Worm (Caenorhabditis elegans) whole organism, young adult: ENCODE data around the gene spp-30.

Source experiments
- B0019.2 ChIP-seq: fragments of 200-800 bp; sonication (Bioruptor generic); conservative IDR thresholded peaks from 2 replicates; pipeline ENCODE4 v1.3.6; 2022; ENCODE audit warnings: missing genetic modification reagents, missing genetic modification characterization, missing compliant biosample characterization
- B0336.3 ChIP-seq: fragments of 200-800 bp; sonication (Bioruptor generic); IDR thresholded peaks from 2 replicates; pipeline ENCODE4 v1.3.6; 2022; ENCODE audit warnings: missing genetic modification characterization, missing compliant biosample characterization
- F23B12.7 ChIP-seq: sonication (generic microtip); optimal IDR thresholded peaks from 2 replicates; lab custom pipeline; 2017; ENCODE audit warnings: missing genetic modification characterization, mild to moderate bottlenecking, missing compliant biosample characterization, antibody characterized with exemption, moderate library complexity; ENCODE audit not compliant: insufficient read depth
- F49E8.2 ChIP-seq: sonication (generic microtip); optimal IDR thresholded peaks from 3 replicates; lab custom pipeline; 2017; ENCODE audit warnings: missing genetic modification characterization, mild to moderate bottlenecking, missing compliant biosample characterization, antibody characterized with exemption, moderate library complexity; ENCODE audit not compliant: insufficient read depth
- F57C9.4 ChIP-seq: sonication (generic microtip); optimal IDR thresholded peaks from 2 replicates; lab custom pipeline; 2017; ENCODE audit warnings: mild to moderate bottlenecking, missing genetic modification characterization, missing compliant biosample characterization
- Y53G8AR.9 ChIP-seq: fragments of 200-800 bp; sonication (Bioruptor generic); conservative IDR thresholded peaks from 2 replicates; pipeline ENCODE4 v1.3.6; 2022; ENCODE audit warnings: missing genetic modification reagents, missing genetic modification characterization, missing compliant biosample characterization
- Y67H2A.10 ChIP-seq: fragments of 200-800 bp; sonication (Bioruptor generic); conservative IDR thresholded peaks from 2 replicates; pipeline ENCODE4 v1.3.6; 2022; ENCODE audit warnings: missing genetic modification reagents, missing genetic modification characterization, missing compliant biosample characterization
- Y95B8A.8 ChIP-seq: fragments of 200-800 bp; sonication (Bioruptor generic); IDR thresholded peaks from 2 replicates; pipeline ENCODE4 v1.3.6; 2022; ENCODE audit warnings: missing genetic modification reagents, missing genetic modification characterization, missing compliant biosample characterization
- ama-1 ChIP-seq, 3 experiments: fragments of 150-350 bp in 1 of 3; sonication (generic microtip) in 2 of 3; optimal IDR thresholded peaks; 2 replicates each; lab custom pipeline; 2014 to 2018; ENCODE audit warnings: missing biosample characterization in 2 of 3, missing genetic modification characterization in 2 of 3, missing genetic modification reagents in 2 of 3
- athp-1 ChIP-seq: sonication (generic microtip); optimal IDR thresholded peaks from 2 replicates; lab custom pipeline; 2017; ENCODE audit warnings: mild to moderate bottlenecking, missing genetic modification characterization, missing compliant biosample characterization
- attf-3 ChIP-seq: fragments of 200-800 bp; sonication (Bioruptor generic); conservative IDR thresholded peaks from 2 replicates; pipeline ENCODE4 v1.3.6; 2022; ENCODE audit warnings: missing genetic modification reagents, missing genetic modification characterization, missing compliant biosample characterization
- attf-5 ChIP-seq: fragments of 200-800 bp; sonication (Bioruptor generic); optimal IDR thresholded peaks from 2 replicates; lab custom pipeline; 2018; ENCODE audit warnings: mild to moderate bottlenecking, missing genetic modification characterization, missing compliant biosample characterization
- attf-6 ChIP-seq: fragments of 200-800 bp; sonication (Bioruptor generic); IDR thresholded peaks from 2 replicates; pipeline ENCODE4 v1.3.6; 2022; ENCODE audit warnings: missing genetic modification reagents, missing genetic modification characterization, missing compliant biosample characterization
- cebp-1 ChIP-seq, 2 experiments: fragments of 200-800 bp in 1 of 2; sonication (Bioruptor generic) in 1 of 2; sonication (generic microtip) in 1 of 2; IDR thresholded peaks in 1 of 2; optimal IDR thresholded peaks in 1 of 2; 2 replicates each; pipeline versions ENCODE4 v1.3.6 to Lab custom; 2017 to 2022; ENCODE audit warnings: missing compliant biosample characterization in 2 of 2, missing genetic modification characterization in 2 of 2, mild to moderate bottlenecking in 1 of 2, missing genetic modification reagents in 1 of 2, moderate library complexity in 1 of 2
- cebp-2 ChIP-seq: fragments of 200-800 bp; sonication (Bioruptor generic); IDR thresholded peaks from 2 replicates; pipeline ENCODE4 v1.3.6; 2022; ENCODE audit warnings: missing genetic modification characterization, missing compliant biosample characterization
- ceh-100 ChIP-seq: fragments of 200-800 bp; sonication (Bioruptor generic); IDR thresholded peaks from 2 replicates; pipeline ENCODE4 v1.3.6; 2022; ENCODE audit warnings: missing genetic modification reagents, missing genetic modification characterization, missing compliant biosample characterization
- ceh-40 ChIP-seq: fragments of 200-800 bp; sonication (Bioruptor generic); IDR thresholded peaks from 2 replicates; pipeline ENCODE4 v1.3.6; 2022; ENCODE audit warnings: missing genetic modification characterization, missing compliant biosample characterization
- chd-7 ChIP-seq: sonication (generic microtip); optimal IDR thresholded peaks from 2 replicates; lab custom pipeline; 2016; ENCODE audit warnings: mild to moderate bottlenecking, missing genetic modification characterization, moderate library complexity, missing compliant biosample characterization
- egl-18 ChIP-seq: fragments of 200-800 bp; sonication (Bioruptor generic); IDR thresholded peaks from 2 replicates; pipeline ENCODE4 v1.3.6; 2022; ENCODE audit warnings: missing genetic modification reagents, missing genetic modification characterization, missing compliant biosample characterization
- him-1 ChIP-seq: sonication (generic microtip); optimal IDR thresholded peaks from 2 replicates; lab custom pipeline; 2016; ENCODE audit warnings: missing genotype, missing genetic modification reagents, missing genetic modification characterization, missing compliant biosample characterization
- let-526 ChIP-seq: fragments of 200-800 bp; sonication (Bioruptor generic); IDR thresholded peaks from 2 replicates; pipeline ENCODE4 v1.3.6; 2022; ENCODE audit warnings: missing genetic modification reagents, missing genetic modification characterization, missing compliant biosample characterization
- let-607 ChIP-seq, 2 experiments: fragments of 200-800 bp in 1 of 2; sonication (Bioruptor generic) in 1 of 2; sonication (generic microtip) in 1 of 2; optimal IDR thresholded peaks; 2 replicates each; lab custom pipeline; 2016 to 2018; ENCODE audit warnings: mild to moderate bottlenecking in 2 of 2, missing compliant biosample characterization in 2 of 2, missing genetic modification characterization in 2 of 2, moderate library complexity in 2 of 2, missing genotype in 1 of 2
- lin-35 ChIP-seq, 3 experiments: fragments of 150-350 bp in 2 of 3; sonication (generic microtip) in 1 of 3; optimal IDR thresholded peaks; 2 replicates each; lab custom pipeline; 2014 to 2018; ENCODE audit warnings: missing biosample characterization in 3 of 3, missing genetic modification characterization in 3 of 3, missing genetic modification reagents in 3 of 3
- lir-1 ChIP-seq: fragments of 200-800 bp; sonication (Bioruptor generic); conservative IDR thresholded peaks from 2 replicates; pipeline ENCODE4 v1.3.6; 2022; ENCODE audit warnings: missing genetic modification reagents, missing genetic modification characterization, missing compliant biosample characterization
- madf-10 ChIP-seq: sonication (generic microtip); optimal IDR thresholded peaks from 2 replicates; lab custom pipeline; 2016; ENCODE audit warnings: mild to moderate bottlenecking, missing genetic modification characterization, missing compliant biosample characterization
- madf-6 ChIP-seq: fragments of 200-800 bp; sonication (Bioruptor generic); IDR thresholded peaks from 2 replicates; pipeline ENCODE4 v1.3.6; 2022; ENCODE audit warnings: missing genetic modification reagents, missing genetic modification characterization, missing compliant biosample characterization
- mes-4 ChIP-seq: sonication (generic microtip); optimal IDR thresholded peaks from 2 replicates; lab custom pipeline; 2016; ENCODE audit warnings: missing genotype, missing genetic modification characterization, missing compliant biosample characterization
- nfyb-1 ChIP-seq: fragments of 200-800 bp; sonication (Bioruptor generic); IDR thresholded peaks from 2 replicates; pipeline ENCODE4 v1.3.6; 2022; ENCODE audit warnings: missing genetic modification reagents, missing genetic modification characterization, missing compliant biosample characterization
- nhr-179 ChIP-seq: sonication (generic microtip); optimal IDR thresholded peaks from 2 replicates; lab custom pipeline; 2016; ENCODE audit warnings: mild to moderate bottlenecking, missing genetic modification characterization, missing compliant biosample characterization
- nhr-80 ChIP-seq: sonication (generic microtip); optimal IDR thresholded peaks from 2 replicates; lab custom pipeline; 2016; ENCODE audit warnings: missing genetic modification characterization, missing compliant biosample characterization
- nhr-90 ChIP-seq: sonication (generic microtip); optimal IDR thresholded peaks from 2 replicates; lab custom pipeline; 2016; ENCODE audit warnings: missing genotype, mild to moderate bottlenecking, missing genetic modification characterization, missing compliant biosample characterization
- pbrm-1 ChIP-seq: fragments of 200-800 bp; sonication (Bioruptor generic); IDR thresholded peaks from 2 replicates; pipeline ENCODE4 v1.3.6; 2022; ENCODE audit warnings: missing genetic modification reagents, missing genetic modification characterization, missing compliant biosample characterization
- rec-8 ChIP-seq, 2 experiments: sonication (generic microtip); optimal IDR thresholded peaks; 2 replicates each; lab custom pipeline; 2016; ENCODE audit warnings: mild to moderate bottlenecking in 2 of 2, missing genetic modification characterization in 2 of 2, missing genetic modification reagents in 2 of 2, missing genotype in 2 of 2, missing biosample characterization in 1 of 2, missing compliant biosample characterization in 1 of 2, moderate library complexity in 1 of 2
- sea-2 ChIP-seq: fragments of 200-800 bp; sonication (Bioruptor generic); IDR thresholded peaks from 2 replicates; pipeline ENCODE4 v1.3.6; 2022; ENCODE audit warnings: missing genetic modification characterization, missing compliant biosample characterization
- snpc-1.3 ChIP-seq: sonication (generic microtip); optimal IDR thresholded peaks from 2 replicates; lab custom pipeline; 2017; ENCODE audit warnings: missing genetic modification characterization, mild to moderate bottlenecking, missing compliant biosample characterization, antibody characterized with exemption, moderate library complexity, missing genotype, missing genetic modification reagents; ENCODE audit not compliant: insufficient read depth
- snpc-3.4 ChIP-seq: sonication (generic microtip); optimal IDR thresholded peaks from 2 replicates; lab custom pipeline; 2017; ENCODE audit warnings: missing genetic modification characterization, mild to moderate bottlenecking, missing compliant biosample characterization, antibody characterized with exemption, moderate library complexity, missing genotype, missing genetic modification reagents
- snpc-4 ChIP-seq, 5 experiments: fragments of 150-350 bp in 1 of 5; sonication (generic microtip) in 4 of 5; optimal IDR thresholded peaks; 2 replicates each; lab custom pipeline; 2014 to 2018; ENCODE audit warnings: missing genetic modification characterization in 5 of 5, missing biosample characterization in 3 of 5, antibody characterized with exemption in 2 of 5, mild to moderate bottlenecking in 2 of 5, missing compliant biosample characterization in 2 of 5, missing genotype in 2 of 5, moderate library complexity in 2 of 5, missing genetic modification reagents in 1 of 5
- tbp1 ChIP-seq: fragments of 200-800 bp; sonication (Bioruptor generic); optimal IDR thresholded peaks from 2 replicates; lab custom pipeline; 2018; ENCODE audit warnings: mild to moderate bottlenecking, missing genetic modification characterization, missing compliant biosample characterization
- tbx-9 ChIP-seq: sonication (generic microtip); optimal IDR thresholded peaks from 2 replicates; lab custom pipeline; 2016; ENCODE audit warnings: borderline replicate concordance, missing genetic modification characterization, inconsistent platforms, missing compliant biosample characterization
- unc-130 ChIP-seq: sonication (generic microtip); optimal IDR thresholded peaks from 2 replicates; lab custom pipeline; 2016; ENCODE audit warnings: missing genetic modification reagents, missing genetic modification characterization, missing compliant biosample characterization
- ztf-22 ChIP-seq: fragments of 200-800 bp; sonication (Bioruptor generic); optimal IDR thresholded peaks from 2 replicates; lab custom pipeline; 2018; ENCODE audit warnings: mild to moderate bottlenecking, missing genetic modification characterization, moderate library complexity, missing compliant biosample characterization
- ztf-25 ChIP-seq: fragments of 200-800 bp; sonication (Bioruptor generic); IDR thresholded peaks from 2 replicates; pipeline ENCODE4 v1.3.6; 2022; ENCODE audit warnings: missing genetic modification reagents, missing genetic modification characterization, missing compliant biosample characterization

The spp-30 gene

ce11 chrX:11645517-11645916 is 17.0 kb upstream of the spp-30 start (continued):
- TF ChIP-seq lin-35 (GFP tag; optimal IDR thresholded peaks at IDR 0.05; lab: Kevin White, UChicago): peak in 1 of 3 experiments; percentile 53
- TF ChIP-seq ama-1 (optimal IDR thresholded peaks at IDR 0.05; lab: Kevin White, UChicago): no peak
- TF ChIP-seq ama-1 (GFP tag; optimal IDR thresholded peaks at IDR 0.05; lab: Kevin White, UChicago): peak; percentile 14 to 57
- TF ChIP-seq tbp1 (GFP tag; lab: Kevin White, UChicago): peak; percentile 91
- TF ChIP-seq F23B12.7: peak; percentile 70
- TF ChIP-seq madf-10 (tag; lab: Kevin White, UChicago): peak; percentile 32
- no peak for TF ChIP-seq cebp-1 (GFP tag; IDR thresholded peaks at IDR 0.05; lab: Robert Waterston, UW)
- TF ChIP-seq cebp-1 (tag; optimal IDR thresholded peaks at IDR 0.05; lab: Kevin White, UChicago): peak; percentile 56
- TF ChIP-seq let-607 (tag; optimal IDR thresholded peaks at IDR 0.05; lab: Kevin White, UChicago): peak in 1 of 2 experiments; percentile 17
- no peak for TF ChIP-seq tbx-9 (tag; lab: Kevin White, UChicago)
- TF ChIP-seq attf-6 (GFP tag; lab: Robert Waterston, UW): no peak
- TF ChIP-seq ceh-100 (GFP tag; lab: Robert Waterston, UW): no peak
- peak; percentile 66 for TF ChIP-seq nhr-90 (tag; lab: Kevin White, UChicago)
- 0 out of 2 replicates have a peak, but pooled peaks have one; percentile 24 for TF ChIP-seq ceh-40 (GFP tag; lab: Robert Waterston, UW)
- TF ChIP-seq Y53G8AR.9 (GFP tag; lab: Robert Waterston, UW): 0 out of 2 replicates have a peak, but pooled peaks have one; percentile 28
- peak; percentile 57 for TF ChIP-seq snpc-4 (GFP tag; optimal IDR thresholded peaks at IDR 0.05; lab: Kevin White, UChicago)
- peak in 2 of 4 experiments; percentile 27 to 59 for TF ChIP-seq snpc-4 (tag; optimal IDR thresholded peaks at IDR 0.05; lab: Kevin White, UChicago)
- TF ChIP-seq pbrm-1: peak; percentile 70
- no peak for TF ChIP-seq egl-18
- TF ChIP-seq athp-1 (tag; lab: Kevin White, UChicago): peak; percentile 4
- no peak for TF ChIP-seq B0019.2 (GFP tag; lab: Robert Waterston, UW)
- TF ChIP-seq Y95B8A.8: 0 out of 2 replicates have a peak, but pooled peaks have one; percentile 28
- peak in 1 of 2 experiments; percentile 87 for TF ChIP-seq rec-8 (tag; optimal IDR thresholded peaks at IDR 0.05; lab: Kevin White, UChicago)
- 0 out of 2 replicates have a peak, but pooled peaks have one; percentile 58 for TF ChIP-seq ztf-25
- peak; percentile 11 for TF ChIP-seq unc-130
- peak; percentile 45 for TF ChIP-seq attf-5
- TF ChIP-seq cebp-2 (GFP tag; lab: Robert Waterston, UW): 0 out of 2 replicates have a peak, but pooled peaks have one; percentile 70
- TF ChIP-seq nhr-80: peak; percentile 28
- peak; percentile 0 for TF ChIP-seq chd-7
- no peak for TF ChIP-seq F49E8.2 (tag; lab: Kevin White, UChicago)
- TF ChIP-seq Y67H2A.10 (GFP tag; lab: Robert Waterston, UW): 0 out of 2 replicates have a peak, but pooled peaks have one; percentile 41
- peak; percentile 54; the same call in 1 of the 2 replicates for TF ChIP-seq nfyb-1
- TF ChIP-seq B0336.3 (GFP tag; lab: Robert Waterston, UW): no peak
- peak; percentile 48 for TF ChIP-seq nhr-179 (tag; lab: Kevin White, UChicago)
- TF ChIP-seq attf-3 (GFP tag; lab: Robert Waterston, UW): no peak
- peak; percentile 38 for TF ChIP-seq mes-4 (tag; lab: Kevin White, UChicago)
- no peak for TF ChIP-seq sea-2 (GFP tag; lab: Robert Waterston, UW)
- TF ChIP-seq ztf-22 (GFP tag; lab: Kevin White, UChicago): no peak
- no peak for TF ChIP-seq F57C9.4 (tag; lab: Kevin White, UChicago)
- TF ChIP-seq snpc-1.3 (tag; lab: Kevin White, UChicago): peak; percentile 49
- peak; percentile 8 for TF ChIP-seq snpc-3.4 (tag; lab: Kevin White, UChicago)
- peak; percentile 10; the same call in 1 of the 2 replicates for TF ChIP-seq madf-6 (GFP tag; lab: Robert Waterston, UW)
- no peak for TF ChIP-seq let-526
- peak; percentile 82 for TF ChIP-seq him-1 (tag; lab: Kevin White, UChicago)
- TF ChIP-seq lir-1: peak; percentile 73
